Fruit fly (Drosophila melanogaster) Kc167 (cell line): Measurements from ENCODE around the gene CG11608.

Experiments
- Myc ChIP-seq: fragments of >200 bp; optimal IDR thresholded peaks from 2 replicates; lab custom pipeline; 2017; ENCODE audit warnings: missing external identifiers
- Sin3A ChIP-seq: fragments of >200 bp; optimal IDR thresholded peaks from 2 replicates; lab custom pipeline; 2018; ENCODE audit warnings: missing external identifiers
- h ChIP-seq: fragments of >200 bp; optimal IDR thresholded peaks from 3 replicates; lab custom pipeline; 2018; ENCODE audit warnings: missing external identifiers
- insv ChIP-seq: fragments of >200 bp; optimal IDR thresholded peaks from 3 replicates; lab custom pipeline; 2018; ENCODE audit warnings: missing external identifiers
- psq ChIP-seq: fragments of >200 bp; optimal IDR thresholded peaks from 2 replicates; lab custom pipeline; 2017; ENCODE audit warnings: missing external identifiers
- ttk ChIP-seq: sonication (Bioruptor generic); optimal IDR thresholded peaks from 2 replicates; lab custom pipeline; 2017; ENCODE audit warnings: missing external identifiers

Gene CG11608

DNA sequence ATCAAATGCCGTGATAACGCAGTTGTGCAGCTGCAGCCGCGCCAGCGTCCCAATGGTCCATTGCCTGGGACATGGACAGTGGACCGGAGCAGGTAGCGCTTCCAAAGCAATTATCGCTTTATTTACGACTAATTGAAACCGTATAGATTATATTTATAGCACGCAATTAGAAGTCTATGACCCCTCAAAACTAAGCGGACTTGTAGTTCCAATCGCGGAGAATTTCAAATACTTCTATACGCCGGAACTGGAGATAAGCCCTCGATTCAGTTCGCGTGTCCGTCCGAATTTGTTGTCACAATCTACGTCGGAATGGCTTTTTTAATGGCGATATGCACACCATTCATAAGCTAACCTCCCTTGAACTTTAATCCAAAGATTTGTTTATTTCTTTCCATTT lies 47.0 kb downstream of the CG11608 start:
- no peak for TF ChIP-seq insv
- TF ChIP-seq psq, result no peak
- no peak for TF ChIP-seq Myc (lab: Kevin White, UChicago)
- no peak for TF ChIP-seq h (lab: Kevin White, UChicago)
- TF ChIP-seq ttk (lab: Kevin White, UChicago), result no peak
- TF ChIP-seq Sin3A (lab: Kevin White, UChicago), result no peak

DNA sequence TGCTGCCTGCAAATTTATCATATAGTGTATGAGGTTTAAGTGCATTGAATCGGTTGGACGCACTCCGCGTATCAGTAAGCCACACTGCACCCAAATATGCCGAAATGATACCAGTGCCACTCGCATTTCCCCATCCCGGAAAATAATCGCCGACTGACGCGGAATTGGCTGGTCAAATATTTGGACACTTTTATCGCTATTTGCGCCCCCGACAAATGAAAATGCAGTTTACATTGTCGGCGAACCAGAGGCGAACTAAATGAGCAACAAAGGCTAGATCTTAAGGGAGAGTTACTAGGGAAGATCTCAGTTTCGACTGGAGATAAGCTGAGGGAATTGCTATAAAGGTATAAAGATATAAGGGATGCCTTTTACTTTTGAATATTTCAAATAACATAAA lies 49.8 kb downstream of the CG11608 start:
- TF ChIP-seq Sin3A (lab: Kevin White, UChicago), result no peak
- TF ChIP-seq Myc (lab: Kevin White, UChicago), result no peak
- TF ChIP-seq h (lab: Kevin White, UChicago), result no peak
- TF ChIP-seq ttk (lab: Kevin White, UChicago), result no peak
- TF ChIP-seq insv, result no peak
- TF ChIP-seq psq, result no peak

DNA sequence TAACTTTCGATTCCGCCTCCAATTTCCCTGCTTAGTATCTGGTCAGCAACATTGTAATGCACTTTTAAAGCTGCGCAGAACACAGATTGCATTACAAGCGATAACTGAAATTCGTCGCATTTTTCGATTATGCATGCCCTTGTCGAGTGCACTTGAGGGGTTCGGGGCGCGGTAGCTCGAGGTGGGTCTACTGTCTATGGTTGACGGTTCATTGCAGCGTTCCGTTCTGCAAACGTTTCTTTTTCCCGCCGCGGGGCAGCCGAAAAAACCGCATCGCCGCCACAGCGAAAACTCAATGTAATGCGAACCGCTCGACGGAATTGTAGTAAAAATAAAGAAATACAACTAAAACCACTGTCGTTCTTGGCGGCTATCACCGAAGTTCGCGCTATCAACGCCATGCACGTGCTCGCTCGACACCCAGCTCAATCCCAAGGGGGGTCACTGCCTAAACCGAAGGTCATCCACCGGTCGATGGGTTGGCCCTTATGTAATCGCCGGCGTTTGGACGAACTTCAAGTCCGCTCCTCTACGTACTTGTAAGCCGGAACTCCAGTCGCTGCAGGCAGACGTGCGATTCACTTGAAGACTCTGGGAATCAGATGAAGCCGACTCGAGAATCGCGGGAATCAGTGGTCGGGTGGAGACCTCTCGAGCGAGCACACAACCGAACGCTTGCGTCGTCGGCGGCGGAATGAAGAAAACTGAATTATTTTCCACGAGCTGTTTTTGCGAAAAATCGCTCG lies 50.6 kb downstream of the CG11608 start, which contains the start of gene kar:
Gene kar (minus strand): TSS at position 696 of the 746 bp plus-strand sequence.
- TF ChIP-seq Sin3A (lab: Kevin White, UChicago), result no peak
- TF ChIP-seq insv, result no peak
- TF ChIP-seq ttk (lab: Kevin White, UChicago), result no peak
- TF ChIP-seq psq, result no peak
- no peak for TF ChIP-seq Myc (lab: Kevin White, UChicago)
- TF ChIP-seq h (lab: Kevin White, UChicago), result no peak
